Worm (Caenorhabditis elegans) whole organism, L4/young adult: Measurements from ENCODE around the gene egl-21.

Source experiments
- W03F9.2 ChIP-seq: fragments of 150-350 bp; optimal IDR thresholded peaks from 2 replicates; lab custom pipeline; 2014; ENCODE audit warnings: missing biosample characterization, missing genetic modification characterization
- him-1 ChIP-seq: sonication (generic microtip); optimal IDR thresholded peaks from 2 replicates; lab custom pipeline; 2016; ENCODE audit warnings: missing genotype, missing genetic modification reagents, missing genetic modification characterization, missing compliant biosample characterization

DNA sequence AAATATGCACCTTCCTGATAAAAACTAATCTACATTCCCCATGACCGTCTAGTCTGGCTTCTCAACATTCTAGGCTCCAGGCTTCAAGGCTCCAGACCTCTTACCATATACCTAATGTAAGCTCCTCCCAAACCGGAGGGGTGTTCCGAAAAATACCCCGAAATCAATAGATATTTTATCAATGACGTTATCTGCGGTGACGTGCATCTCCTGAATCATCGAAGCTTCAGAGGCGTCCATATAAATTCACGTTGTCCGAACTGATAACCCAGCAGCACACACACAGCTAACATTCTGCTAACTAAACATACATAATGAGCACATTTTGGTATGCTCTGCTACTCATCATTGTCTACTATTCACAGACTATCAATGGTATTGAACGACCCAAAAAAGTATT, 12.2 kb downstream of the egl-21 start, which contains the start of gene ugt-44:
- no peak for TF ChIP-seq him-1 (tag; lab: Kevin White, UChicago)
- no peak for TF ChIP-seq W03F9.2
